Fruit fly (Drosophila melanogaster): ENCODE measurements around the gene Had1.

Had1 gene

DNA sequence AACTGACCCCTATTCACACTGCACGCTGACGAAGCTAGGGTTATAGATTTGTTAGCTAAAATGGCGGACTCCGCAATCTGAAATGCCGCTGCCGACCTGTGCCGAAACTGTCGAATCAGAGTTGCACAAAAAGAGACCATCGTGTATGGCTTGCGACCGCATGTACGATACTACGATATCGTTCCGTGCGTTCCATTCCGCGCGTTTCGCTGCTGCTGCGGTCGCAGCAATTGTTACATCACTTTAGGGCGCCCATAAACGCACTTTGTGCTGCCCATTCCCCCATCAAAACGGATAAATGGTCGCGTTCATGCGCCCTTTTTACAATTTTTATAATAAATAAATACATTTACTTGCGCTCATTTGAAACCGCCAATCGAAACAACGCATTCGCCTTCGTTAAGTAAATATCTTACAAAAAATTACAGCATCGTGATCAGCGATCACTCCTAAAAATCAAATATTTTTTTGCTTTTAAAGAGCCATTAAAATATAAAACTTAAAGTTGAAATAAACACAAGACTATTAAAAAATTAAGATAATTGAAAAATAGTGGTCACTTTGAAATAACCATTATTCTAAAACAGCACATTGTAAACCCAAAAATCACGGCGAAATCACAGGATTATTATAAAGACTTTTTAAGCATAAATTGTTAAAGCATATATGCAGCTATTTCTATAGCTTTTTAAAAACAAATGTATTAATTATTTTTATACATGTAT, 11.9 kb upstream of the Had1 start, which contains the start of gene Cyp1 (continued):
- TF ChIP-seq sqz (GFP tag; optimal IDR thresholded peaks at IDR 0.05) (no peak), crc (GFP tag; optimal IDR thresholded peaks at IDR 0.05) (no peak), ara (GFP tag; IDR thresholded peaks at IDR 0.05) (no peak; the same call in 1 of the 2 replicates), fru (optimal IDR thresholded peaks at IDR 0.05) (no peak), Rfx (GFP tag; IDR thresholded peaks at IDR 0.05) (peak; percentile 74), lilli (GFP tag; optimal IDR thresholded peaks at IDR 0.05) (peak; percentile 49), Fer1 (GFP tag; optimal IDR thresholded peaks at IDR 0.05) (peak; percentile 39), CG10565 (GFP tag; optimal IDR thresholded peaks at IDR 0.05) (no peak), CG17328 (GFP tag; IDR thresholded peaks at IDR 0.05) (no peak), crol (GFP tag; IDR thresholded peaks at IDR 0.05) (no peak), tll (GFP tag; optimal IDR thresholded peaks at IDR 0.05) (no peak), CG3281 (GFP tag; optimal IDR thresholded peaks at IDR 0.05) (no peak), Kr (GFP tag; optimal IDR thresholded peaks at IDR 0.05) (no peak), CG6683 (GFP tag; optimal IDR thresholded peaks at IDR 0.05) (no peak), Dfd (GFP tag; optimal IDR thresholded peaks at IDR 0.05) (no peak), E2f2 (GFP tag; IDR thresholded peaks at IDR 0.05) (peak; percentile 64), MESR4 (GFP tag; optimal IDR thresholded peaks at IDR 0.05) (peak; percentile 82), CG1024 (GFP tag; IDR thresholded peaks at IDR 0.05) (peak; percentile 79), klu (GFP tag; IDR thresholded peaks at IDR 0.05) (0 out of 2 replicates have a peak, but pooled peaks have one; percentile 23), amos (GFP tag; IDR thresholded peaks at IDR 0.05; ENCODE audit: partially characterized antibody) (peak; percentile 90), bbx (GFP tag; IDR thresholded peaks at IDR 0.05; ENCODE audit: partially characterized antibody) (peak; percentile 90), Hey (tag; optimal IDR thresholded peaks at IDR 0.05) (no peak), Max (GFP tag; optimal IDR thresholded peaks at IDR 0.05) (peak; percentile 6), btn (GFP tag; optimal IDR thresholded peaks at IDR 0.05) (no peak), ro (GFP tag; IDR thresholded peaks at IDR 0.05) (no peak), sug (tag; optimal IDR thresholded peaks at IDR 0.05) (no peak), CG13287 (GFP tag; IDR thresholded peaks at IDR 0.05; ENCODE audit: partially characterized antibody) (peak; percentile 77), dimm (GFP tag; IDR thresholded peaks at IDR 0.05) (no peak), ash1 (GFP tag; optimal IDR thresholded peaks at IDR 0.05) (no peak), her (GFP tag; optimal IDR thresholded peaks at IDR 0.05) (peak; percentile 73), sisA (GFP tag; IDR thresholded peaks at IDR 0.05) (peak; percentile 36), ken (GFP tag; IDR thresholded peaks at IDR 0.05) (peak; percentile 47; the same call in 1 of the 3 replicates), psq (GFP tag; optimal IDR thresholded peaks at IDR 0.05) (no peak), CG12104 (GFP tag; optimal IDR thresholded peaks at IDR 0.05) (no peak), CG4730 (GFP tag; IDR thresholded peaks at IDR 0.05) (0 out of 2 replicates have a peak, but pooled peaks have one; percentile 25), al (GFP tag; IDR thresholded peaks at IDR 0.05) (0 out of 2 replicates have a peak, but pooled peaks have one; percentile 26), row (GFP tag; IDR thresholded peaks at IDR 0.05) (peak; percentile 81), Fer3 (tag; optimal IDR thresholded peaks at IDR 0.05) (no peak), Sry-β (GFP tag; optimal IDR thresholded peaks at IDR 0.05) (peak; percentile 13), CG8359 (GFP tag; optimal IDR thresholded peaks at IDR 0.05; ENCODE audit: borderline replicate concordance) (no peak), ab (GFP tag; optimal IDR thresholded peaks at IDR 0.05) (no peak), NFAT (GFP tag; IDR thresholded peaks at IDR 0.05) (peak; percentile 73; the same call in 1 of the 2 replicates), CG11085 (GFP tag; IDR thresholded peaks at IDR 0.05) (no peak), YL-1 (GFP tag; optimal IDR thresholded peaks at IDR 0.05) (peak; percentile 35), corto (GFP tag; optimal IDR thresholded peaks at IDR 0.05) (no peak), da (GFP tag; optimal IDR thresholded peaks at IDR 0.05) (no peak), mld (GFP tag; IDR thresholded peaks at IDR 0.05; ENCODE audit: partially characterized antibody) (peak; percentile 77; the same call in 1 of the 3 replicates), vnd (GFP tag; IDR thresholded peaks at IDR 0.05; ENCODE audit: partially characterized antibody) (peak; percentile 69), Mad (GFP tag; optimal IDR thresholded peaks at IDR 0.05) (no peak), PHDP (tag; optimal IDR thresholded peaks at IDR 0.05) (peak; percentile 4)

Data from whole organism, embryonic.